Fruit fly (Drosophila melanogaster): Measurements from ENCODE around the gene CG13059.

dm6 chr3L:16339873-16340272 is 16.4 kb downstream of the CG13059 start:
- TF ChIP-seq Myc (optimal IDR thresholded peaks at IDR 0.05) (no peak), psq (optimal IDR thresholded peaks at IDR 0.05) (no peak), insv (optimal IDR thresholded peaks at IDR 0.05) (no peak), h (optimal IDR thresholded peaks at IDR 0.05) (no peak)

Measured in Kc167 (cell line).